Worm (Caenorhabditis elegans): Measurements from ENCODE around the gene cat-2.
"Not testable (repeated sequence)": the region's sequence is repeated elsewhere in the genome, so short reads cannot be mapped to it uniquely, and the experiment has no call there.

cat-2 gene

ce11 chrII:255753-256152, 1.9 kb upstream of the cat-2 start:
- not testable (repeated sequence) for TF ChIP-seq snpc-4 (GFP tag; optimal IDR thresholded peaks at IDR 0.05)
- peak in 2 of 4 experiments; percentile 84 to 91 for TF ChIP-seq snpc-4 (tag; optimal IDR thresholded peaks at IDR 0.05)

DNA sequence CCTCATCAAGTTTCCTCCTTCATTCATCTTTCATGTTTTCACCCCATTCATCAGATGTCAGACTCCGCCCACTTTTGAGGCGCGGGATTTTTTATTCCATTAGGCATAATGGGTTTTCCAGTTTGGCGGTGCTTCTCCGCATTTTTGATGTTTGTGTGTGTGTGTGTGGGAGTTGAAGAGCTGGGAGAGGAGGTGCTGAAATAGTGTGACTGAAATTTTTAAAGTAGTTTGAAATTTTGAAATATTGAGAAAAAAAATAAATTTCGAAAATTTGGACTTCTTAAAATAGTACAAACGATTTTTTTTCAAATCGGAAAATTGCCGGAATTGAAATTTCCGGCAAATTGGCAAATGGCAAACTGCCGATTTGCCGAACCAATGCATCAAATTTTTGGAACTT, 5.9 kb downstream of the cat-2 start, which contains the start of gene scc-2:
Gene scc-2 (minus strand): TSS at position 101 of the 400 bp plus-strand sequence.
- no peak for TF ChIP-seq ceh-58 (GFP tag; IDR thresholded peaks at IDR 0.05)
- TF ChIP-seq F23B12.7 (tag; optimal IDR thresholded peaks at IDR 0.05; ENCODE audit: insufficient read depth), result no peak
- TF ChIP-seq zim-3 (tag; optimal IDR thresholded peaks at IDR 0.05), result no peak
- no peak for TF ChIP-seq ztf-26 (tag; optimal IDR thresholded peaks at IDR 0.05)
- no peak for TF ChIP-seq mel-28 (tag; optimal IDR thresholded peaks at IDR 0.05; ENCODE audit: borderline replicate concordance)
- no peak for TF ChIP-seq him-1 (tag; optimal IDR thresholded peaks at IDR 0.05)
- TF ChIP-seq sea-2 (GFP tag; IDR thresholded peaks at IDR 0.05), result no peak
- TF ChIP-seq tbp1 (GFP tag; optimal IDR thresholded peaks at IDR 0.05), result no peak
- TF ChIP-seq ceh-91 (GFP tag; IDR thresholded peaks at IDR 0.05), result no peak
- TF ChIP-seq F39B2.1 (GFP tag; IDR thresholded peaks at IDR 0.05), result no peak
- TF ChIP-seq ama-1 (optimal IDR thresholded peaks at IDR 0.05), result no peak
- TF ChIP-seq ama-1 (GFP tag; optimal IDR thresholded peaks at IDR 0.05), result no peak
- no peak for TF ChIP-seq Y56A3A.18 (GFP tag; IDR thresholded peaks at IDR 0.05)
- no peak for TF ChIP-seq lsl-1 (GFP tag; optimal IDR thresholded peaks at IDR 0.05)
- no peak for TF ChIP-seq B0035.1 (tag; optimal IDR thresholded peaks at IDR 0.05)
- no peak for TF ChIP-seq T26A5.8 (tag; optimal IDR thresholded peaks at IDR 0.05)
- TF ChIP-seq snpc-1.1 (tag; optimal IDR thresholded peaks at IDR 0.05; ENCODE audit: insufficient read depth), result no peak
- TF ChIP-seq F49E8.2 (tag; optimal IDR thresholded peaks at IDR 0.05; ENCODE audit: insufficient read depth), result no peak
- no peak for TF ChIP-seq madf-3 (GFP tag; IDR thresholded peaks at IDR 0.05)
- no peak for TF ChIP-seq ztf-18 (tag; optimal IDR thresholded peaks at IDR 0.05)

- TF ChIP-seq Y53F4B.3 (GFP tag; IDR thresholded peaks at IDR 0.05), result no peak
- no peak for TF ChIP-seq snpc-1.3 (tag; optimal IDR thresholded peaks at IDR 0.05; ENCODE audit: insufficient read depth)
Measured at ce11 chrII:264053-264452, 6.4 kb downstream of the cat-2 start, which contains the start of gene B0432.14. Gene B0432.14, plus strand, starts transcription at chrII:264353.

ce11 chrII:273872-274271, 16.3 kb downstream of the cat-2 start, which contains the start of gene B0432.7:
Gene B0432.7, minus strand, starts transcription at chrII:273972.
- TF ChIP-seq madf-8 (GFP tag; conservative IDR thresholded peaks at IDR 0.05) (no peak), F22D6.2 (tag; optimal IDR thresholded peaks at IDR 0.05) (no peak), athp-1 (tag; optimal IDR thresholded peaks at IDR 0.05) (no peak), hmg-20 (GFP tag; IDR thresholded peaks at IDR 0.05) (no peak), ceh-58 (GFP tag; IDR thresholded peaks at IDR 0.05) (no peak), atf-7 (tag; optimal IDR thresholded peaks at IDR 0.05) (no peak), Y53G8AR.9 (GFP tag; conservative IDR thresholded peaks at IDR 0.05) (no peak), hlh-26 (GFP tag; conservative IDR thresholded peaks at IDR 0.05) (no peak), pbrm-1 (GFP tag; IDR thresholded peaks at IDR 0.05) (no peak), ceh-40 (GFP tag; IDR thresholded peaks at IDR 0.05) (no peak), sea-2 (GFP tag; IDR thresholded peaks at IDR 0.05) (no peak), gei-17 (GFP tag; optimal IDR thresholded peaks at IDR 0.05) (no peak), attf-3 (GFP tag; conservative IDR thresholded peaks at IDR 0.05) (no peak), snpc-1.3 (tag; optimal IDR thresholded peaks at IDR 0.05; ENCODE audit: insufficient read depth) (no peak), cebp-2 (GFP tag; IDR thresholded peaks at IDR 0.05) (no peak), C06A6.2 (GFP tag; conservative IDR thresholded peaks at IDR 0.05) (no peak), T26A5.8 (tag; optimal IDR thresholded peaks at IDR 0.05) (no peak), madf-3 (GFP tag; IDR thresholded peaks at IDR 0.05) (no peak)
